3 worm cellular contexts compared by ENCODE assay signal in genomic region chrIII:11195140-11195539, ce11.
TF ChIP-seq lines count a peak whose summit lies in the region.

TSS of gene tra-1 (minus strand) at chrIII:11195201.

TF ChIP-seq in whole organism, L1 larva, 84 proteins besides CTCF, POLR2A, EP300 and RAD21:
- TF ChIP-seq nhr-20 (tag; optimal IDR thresholded peaks at IDR 0.05; lab: Kevin White, UChicago) (no peak), lin-13 (GFP tag; optimal IDR thresholded peaks at IDR 0.05; lab: Kevin White, UChicago) (no peak), tbx-2 (tag; optimal IDR thresholded peaks at IDR 0.05; lab: Kevin White, UChicago) (no peak), lir-3 (tag; optimal IDR thresholded peaks at IDR 0.05; lab: Kevin White, UChicago; ENCODE audit: poor library complexity) (no peak), nhr-85 (tag; lab: Kevin White, UChicago) (peak; percentile 24)

TF ChIP-seq in whole organism, L4 larva, 104 proteins besides CTCF, POLR2A, EP300 and RAD21:
- TF ChIP-seq fkh-10 (GFP tag; optimal IDR thresholded peaks at IDR 0.05; lab: Kevin White, UChicago) (no peak), snpc-1.2 (GFP tag; IDR thresholded peaks at IDR 0.05; lab: Robert Waterston, UW) (no peak), fos-1 (tag; optimal IDR thresholded peaks at IDR 0.05; lab: Kevin White, UChicago) (no peak), duxl-1 (tag; optimal IDR thresholded peaks at IDR 0.05; lab: Kevin White, UChicago; ENCODE audit: poor library complexity) (no peak), saeg-2 (GFP tag; IDR thresholded peaks at IDR 0.05; lab: Robert Waterston, UW) (no peak), aha-1 (tag; lab: Kevin White, UChicago) (peak; percentile 83), ztf-11 (tag; optimal IDR thresholded peaks at IDR 0.05; lab: Kevin White, UChicago) (no peak), nhr-6 (tag; optimal IDR thresholded peaks at IDR 0.05; lab: Kevin White, UChicago) (no peak)

TF ChIP-seq in whole organism, young adult, 124 proteins besides CTCF, POLR2A, EP300 and RAD21:
- TF ChIP-seq Y56A3A.18 (GFP tag; IDR thresholded peaks at IDR 0.05; lab: Robert Waterston, UW) (no peak), madf-8 (GFP tag; conservative IDR thresholded peaks at IDR 0.05; lab: Robert Waterston, UW) (peak; percentile 17; the same call in 1 of the 2 replicates), pbrm-1 (GFP tag; IDR thresholded peaks at IDR 0.05; lab: Robert Waterston, UW) (no peak), madf-6 (GFP tag; IDR thresholded peaks at IDR 0.05; lab: Robert Waterston, UW) (peak; percentile 75), nhr-120 (GFP tag; IDR thresholded peaks at IDR 0.05; lab: Robert Waterston, UW) (no peak), lsl-1 (GFP tag; optimal IDR thresholded peaks at IDR 0.05; lab: Kevin White, UChicago) (peak; percentile 79), gei-17 (GFP tag; optimal IDR thresholded peaks at IDR 0.05; lab: Kevin White, UChicago) (no peak), nfya-2 (GFP tag; IDR thresholded peaks at IDR 0.05; lab: Robert Waterston, UW) (no peak), mel-28 (tag; optimal IDR thresholded peaks at IDR 0.05; lab: Kevin White, UChicago; ENCODE audit: borderline replicate concordance) (no peak), mcd-1 (GFP tag; IDR thresholded peaks at IDR 0.05; lab: Robert Waterston, UW) (no peak), atf-7 (tag; optimal IDR thresholded peaks at IDR 0.05; lab: Kevin White, UChicago) (no peak), B0019.2 (GFP tag; conservative IDR thresholded peaks at IDR 0.05; lab: Robert Waterston, UW) (no peak), F33H1.4 (GFP tag; IDR thresholded peaks at IDR 0.05; lab: Robert Waterston, UW) (peak; percentile 81), snpc-4 (GFP tag; optimal IDR thresholded peaks at IDR 0.05; lab: Kevin White, UChicago) (no peak), snpc-4 (tag; optimal IDR thresholded peaks at IDR 0.05; lab: Kevin White, UChicago) (no peak), lin-54 (GFP tag; optimal IDR thresholded peaks at IDR 0.05; lab: Kevin White, UChicago) (peak; percentile 37), egl-44 (GFP tag; IDR thresholded peaks at IDR 0.05; lab: Robert Waterston, UW) (no peak), hlh-12 (tag; optimal IDR thresholded peaks at IDR 0.05; lab: Kevin White, UChicago) (no peak), lin-26 (GFP tag; IDR thresholded peaks at IDR 0.05; lab: Robert Waterston, UW) (no peak), xnd-1 (tag; optimal IDR thresholded peaks at IDR 0.05; lab: Kevin White, UChicago) (peak; percentile 73), snpc-1.1 (tag; optimal IDR thresholded peaks at IDR 0.05; lab: Kevin White, UChicago; ENCODE audit: insufficient read depth) (no peak), Y53G8AR.9 (GFP tag; conservative IDR thresholded peaks at IDR 0.05; lab: Robert Waterston, UW) (no peak), efl-1 (GFP tag; optimal IDR thresholded peaks at IDR 0.05; lab: Kevin White, UChicago) (peak; percentile 4), ztf-3 (GFP tag; optimal IDR thresholded peaks at IDR 0.05; lab: Kevin White, UChicago) (no peak), B0336.3 (GFP tag; IDR thresholded peaks at IDR 0.05; lab: Robert Waterston, UW) (no peak), ceh-100 (GFP tag; IDR thresholded peaks at IDR 0.05; lab: Robert Waterston, UW) (no peak)
